Fruit fly (Drosophila melanogaster): ENCODE data around the gene Prp6.
A peak's percentile ranks its signal among the peaks of the same experiment; 100 is the strongest.

DNA sequence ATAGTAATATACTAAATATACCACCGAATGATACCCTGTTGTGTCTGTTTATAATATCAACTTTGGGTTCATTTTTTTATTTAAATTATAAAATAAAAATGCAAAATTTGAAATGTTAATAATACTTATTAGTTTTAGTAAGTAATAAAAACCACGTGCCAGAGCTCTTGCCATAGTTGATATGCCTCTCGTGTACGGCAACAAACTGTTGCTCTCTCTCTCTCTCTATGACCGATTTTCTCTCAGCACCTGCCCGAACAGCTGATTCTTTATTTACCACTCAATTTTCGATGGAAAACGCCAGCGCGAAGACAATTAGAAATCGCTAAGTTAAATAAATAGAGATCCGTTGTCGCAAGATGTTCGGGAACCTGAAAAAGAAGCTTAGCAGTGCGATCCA, 37.7 kb upstream of the Prp6 start, which contains the start of gene Dysb:
- TF ChIP-seq Dad (GFP tag; optimal IDR thresholded peaks at IDR 0.05) (no peak), Mad (GFP tag; optimal IDR thresholded peaks at IDR 0.05) (peak; percentile 63), CG12104 (GFP tag; optimal IDR thresholded peaks at IDR 0.05) (peak; percentile 44), prd (optimal IDR thresholded peaks at IDR 0.05) (no peak), prd (GFP tag; IDR thresholded peaks at IDR 0.05) (peak; percentile 89), Chrac-16 (GFP tag; optimal IDR thresholded peaks at IDR 0.05) (peak; percentile 85), CG6854 (GFP tag; optimal IDR thresholded peaks at IDR 0.05) (peak; percentile 68)

Data from whole organism, embryonic.